Worm (Caenorhabditis elegans) whole organism, L4 larva: ENCODE data around the gene F54F2.9.

Experiments used
- F10B5.3 ChIP-seq: sonication (generic microtip); optimal IDR thresholded peaks from 2 replicates; lab custom pipeline; 2016; ENCODE audit warnings: mild to moderate bottlenecking, missing genetic modification characterization, missing compliant biosample characterization
- F37D6.2 ChIP-seq: sonication (generic microtip); optimal IDR thresholded peaks from 2 replicates; lab custom pipeline; 2016; ENCODE audit warnings: mild to moderate bottlenecking, missing genetic modification characterization, missing compliant biosample characterization
- F44E2.7 ChIP-seq: fragments of 200-800 bp; sonication (Bioruptor generic); IDR thresholded peaks from 2 replicates; pipeline ENCODE4 v2.1.2; 2022; ENCODE audit warnings: missing genetic modification characterization, missing compliant biosample characterization
- R02D3.7 ChIP-seq: fragments of 150-350 bp; sonication (generic microtip); optimal IDR thresholded peaks from 3 replicates; lab custom pipeline; 2014; ENCODE audit warnings: missing biosample characterization, missing genetic modification characterization
- T20F7.1 ChIP-seq: fragments of 200-800 bp; sonication (Bioruptor generic); optimal IDR thresholded peaks from 2 replicates; lab custom pipeline; 2018; ENCODE audit warnings: mild to moderate bottlenecking, missing genetic modification characterization, missing compliant biosample characterization
- T26A8.4 ChIP-seq: fragments of 200-800 bp; sonication (Bioruptor generic); IDR thresholded peaks from 2 replicates; pipeline ENCODE4 v1.3.6; 2022; ENCODE audit warnings: missing genetic modification characterization, missing compliant biosample characterization
- Y48G9A.11 ChIP-seq: fragments of 200-800 bp; sonication (Bioruptor generic); IDR thresholded peaks from 2 replicates; pipeline ENCODE4 v1.3.6; 2022; ENCODE audit warnings: missing genetic modification reagents, missing genetic modification characterization, missing compliant biosample characterization
- Y5F2A.4 ChIP-seq: fragments of 200-800 bp; sonication (Bioruptor generic); optimal IDR thresholded peaks from 2 replicates; lab custom pipeline; 2018; ENCODE audit warnings: mild to moderate bottlenecking, missing genetic modification characterization, missing compliant biosample characterization
- aha-1 ChIP-seq: fragments of 150-350 bp; peaks from one replicate; lab custom pipeline; 2014; ENCODE audit warnings: missing biosample characterization, missing genetic modification characterization
- aly-2 ChIP-seq: sonication (generic microtip); optimal IDR thresholded peaks from 2 replicates; lab custom pipeline; 2018; ENCODE audit warnings: missing biosample characterization, missing genetic modification characterization
- ceh-28 ChIP-seq: fragments of 150-350 bp; optimal IDR thresholded peaks from 2 replicates; lab custom pipeline; 2014; ENCODE audit warnings: missing biosample characterization, missing genetic modification reagents, missing genetic modification characterization
- ceh-32 ChIP-seq: sonication (generic microtip); optimal IDR thresholded peaks from 2 replicates; lab custom pipeline; 2016; ENCODE audit warnings: mild to moderate bottlenecking, missing genetic modification characterization, missing compliant biosample characterization; ENCODE audit not compliant: poor library complexity
- ceh-82 ChIP-seq: sonication (generic microtip); optimal IDR thresholded peaks from 2 replicates; lab custom pipeline; 2017; ENCODE audit warnings: missing biosample characterization, missing genetic modification characterization
- ces-1 ChIP-seq: fragments of 150-350 bp; sonication (generic microtip); optimal IDR thresholded peaks from 4 replicates; lab custom pipeline; 2014; ENCODE audit warnings: missing biosample characterization, missing genetic modification reagents, missing genetic modification characterization
- daf-12 ChIP-seq: fragments of 150-350 bp; optimal IDR thresholded peaks from 2 replicates; lab custom pipeline; 2014; ENCODE audit warnings: missing biosample characterization, missing genetic modification reagents, missing genetic modification characterization
- dmd-8 ChIP-seq: fragments of 200-800 bp; sonication (Bioruptor generic); IDR thresholded peaks from 2 replicates; pipeline ENCODE4 v1.3.6; 2022; ENCODE audit warnings: missing genetic modification characterization, missing compliant biosample characterization
- dve-1 ChIP-seq: sonication (generic microtip); optimal IDR thresholded peaks from 2 replicates; lab custom pipeline; 2017; ENCODE audit warnings: antibody characterized with exemption, mild to moderate bottlenecking, missing genetic modification characterization, missing compliant biosample characterization; ENCODE audit not compliant: insufficient read depth
- egl-27 ChIP-seq: sonication (generic microtip); optimal IDR thresholded peaks from 3 replicates; lab custom pipeline; 2017; ENCODE audit warnings: missing biosample characterization, missing genetic modification reagents, missing genetic modification characterization
- fos-1 ChIP-seq: fragments of 150-350 bp; optimal IDR thresholded peaks from 2 replicates; lab custom pipeline; 2014; ENCODE audit warnings: missing biosample characterization, missing genetic modification characterization
- hif-1 ChIP-seq, 2 experiments: sonication (generic microtip); optimal IDR thresholded peaks; 2 replicates each; lab custom pipeline; 2016 to 2017; ENCODE audit warnings: missing compliant biosample characterization in 2 of 2, missing genetic modification characterization in 2 of 2, missing genetic modification reagents in 2 of 2, missing genotype in 2 of 2, mild to moderate bottlenecking in 1 of 2
- hmg-1.1 ChIP-seq: fragments of 200-800 bp; sonication (Bioruptor generic); IDR thresholded peaks from 2 replicates; pipeline ENCODE4 v1.3.6; 2022; ENCODE audit warnings: missing genetic modification reagents, missing genetic modification characterization, missing compliant biosample characterization
- lim-7 ChIP-seq: fragments of 200-800 bp; sonication (Bioruptor generic); IDR thresholded peaks from 2 replicates; pipeline ENCODE4 v1.3.6; 2022; ENCODE audit warnings: missing genetic modification characterization, missing compliant biosample characterization
- lin-13 ChIP-seq: fragments of 150-350 bp; optimal IDR thresholded peaks from 2 replicates; lab custom pipeline; 2014; ENCODE audit warnings: missing biosample characterization, missing genetic modification reagents, missing genetic modification characterization
- lin-29 ChIP-seq: fragments of 200-800 bp; sonication (Bioruptor generic); IDR thresholded peaks from 2 replicates; pipeline ENCODE4 v1.3.6; 2022; ENCODE audit warnings: missing genetic modification reagents, missing genetic modification characterization, missing compliant biosample characterization
- lin-38 ChIP-seq: fragments of 200-800 bp; sonication (Bioruptor generic); IDR thresholded peaks from 2 replicates; pipeline ENCODE4 v1.3.6; 2022; ENCODE audit warnings: missing genetic modification reagents, missing genetic modification characterization, missing compliant biosample characterization
- lsy-2 ChIP-seq, 2 experiments: fragments of 150-350 bp in 1 of 2; sonication (generic microtip) in 1 of 2; optimal IDR thresholded peaks; 2 replicates each; lab custom pipeline; 2014 to 2017; ENCODE audit warnings: missing biosample characterization in 2 of 2, missing genetic modification characterization in 2 of 2
- mes-2 ChIP-seq: sonication (generic microtip); optimal IDR thresholded peaks from 2 replicates; lab custom pipeline; 2016; ENCODE audit warnings: missing genotype, mild to moderate bottlenecking, missing genetic modification characterization, missing compliant biosample characterization; ENCODE audit not compliant: poor library complexity, severe bottlenecking
- mxl-3 ChIP-seq: fragments of 200-800 bp; sonication (Bioruptor generic); optimal IDR thresholded peaks from 2 replicates; lab custom pipeline; 2018; ENCODE audit warnings: mild to moderate bottlenecking, missing genetic modification characterization, missing compliant biosample characterization
- nhr-11 ChIP-seq: fragments of 150-350 bp; optimal IDR thresholded peaks from 2 replicates; lab custom pipeline; 2014; ENCODE audit warnings: missing biosample characterization, missing genetic modification characterization
- nhr-111 ChIP-seq: fragments of 200-800 bp; sonication (Bioruptor generic); optimal IDR thresholded peaks from 2 replicates; lab custom pipeline; 2018; ENCODE audit warnings: mild to moderate bottlenecking, missing genetic modification characterization, missing compliant biosample characterization
- nhr-237 ChIP-seq: sonication (generic microtip); optimal IDR thresholded peaks from 2 replicates; lab custom pipeline; 2017; ENCODE audit warnings: missing biosample characterization, missing genetic modification characterization
- nhr-28 ChIP-seq: fragments of 150-350 bp; optimal IDR thresholded peaks from 2 replicates; lab custom pipeline; 2014; ENCODE audit warnings: missing biosample characterization, missing genetic modification characterization
- nhr-48 ChIP-seq: sonication (generic microtip); optimal IDR thresholded peaks from 2 replicates; lab custom pipeline; 2016; ENCODE audit warnings: mild to moderate bottlenecking, missing genetic modification characterization, missing compliant biosample characterization
- pqm-1 ChIP-seq: sonication (generic microtip); optimal IDR thresholded peaks from 2 replicates; lab custom pipeline; 2017; ENCODE audit warnings: missing biosample characterization, missing genetic modification characterization
- rbr-2 ChIP-seq: sonication (generic microtip); optimal IDR thresholded peaks from 2 replicates; lab custom pipeline; 2016; ENCODE audit warnings: missing genotype, missing genetic modification characterization, missing compliant biosample characterization
- set-16 ChIP-seq: fragments of 200-800 bp; sonication (Bioruptor generic); IDR thresholded peaks from 2 replicates; pipeline ENCODE4 v1.3.6; 2022; ENCODE audit warnings: missing genetic modification reagents, missing genetic modification characterization, missing compliant biosample characterization
- snpc-4 ChIP-seq: fragments of 150-350 bp; optimal IDR thresholded peaks from 2 replicates; lab custom pipeline; 2014; ENCODE audit warnings: missing biosample characterization, missing genetic modification characterization
- spr-1 ChIP-seq: sonication (generic microtip); optimal IDR thresholded peaks from 2 replicates; lab custom pipeline; 2016; ENCODE audit warnings: mild to moderate bottlenecking, missing genetic modification characterization, missing compliant biosample characterization
- tag-97 ChIP-seq: fragments of 200-800 bp; sonication (Bioruptor generic); IDR thresholded peaks from 2 replicates; pipeline ENCODE4 v1.3.6; 2022; ENCODE audit warnings: missing genetic modification characterization, missing compliant biosample characterization
- unc-62 ChIP-seq, 3 experiments: fragments of 150-350 bp in 1 of 3; sonication (generic microtip); optimal IDR thresholded peaks in 2 of 3; peaks in 1 of 3; 1 replicate in 1 of 3; 2 replicates in 2 of 3; lab custom pipeline; 2014 to 2017; ENCODE audit warnings: missing biosample characterization in 3 of 3, missing genetic modification characterization in 3 of 3, missing genetic modification reagents in 3 of 3, missing genotype in 1 of 3
- vab-7 ChIP-seq: fragments of 200-800 bp; sonication (Bioruptor generic); IDR thresholded peaks from 2 replicates; pipeline ENCODE4 v1.3.6; 2022; ENCODE audit warnings: missing genetic modification reagents, missing genetic modification characterization, missing compliant biosample characterization

Gene F54F2.9

DNA sequence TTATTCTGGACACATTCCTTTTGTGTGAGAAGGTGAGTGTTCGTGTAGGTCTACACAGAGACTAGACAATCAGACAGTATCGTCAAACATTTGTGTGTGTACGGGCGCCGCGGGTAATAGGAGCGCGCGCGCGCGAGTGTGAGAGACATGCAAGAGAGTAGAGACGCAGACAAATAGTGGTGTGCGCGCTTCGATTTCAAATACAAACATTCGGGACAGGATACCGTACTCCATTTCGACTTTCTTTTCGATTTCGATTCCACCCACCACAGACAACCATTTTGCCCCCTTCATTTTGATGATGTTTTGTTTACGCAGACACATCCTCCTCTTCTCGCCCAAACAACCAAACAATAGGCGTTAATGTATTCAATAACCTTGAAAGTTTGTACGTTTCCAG, 32.2 kb downstream of the F54F2.9 start (continued):
- TF ChIP-seq spr-1 (tag; lab: Kevin White, UChicago) (no peak), hif-1 (tag; optimal IDR thresholded peaks at IDR 0.05; lab: Kevin White, UChicago) (peak in 1 of 2 experiments; percentile 55), nhr-28 (peak; percentile 99), lim-7 (GFP tag; lab: Robert Waterston, UW) (no peak), Y5F2A.4 (GFP tag; lab: Kevin White, UChicago) (no peak), tag-97 (no peak), snpc-4 (tag; lab: Kevin White, UChicago) (no peak), pqm-1 (tag; lab: Kevin White, UChicago) (peak; percentile 62), Y48G9A.11 (no peak), nhr-11 (tag; lab: Kevin White, UChicago) (peak; percentile 36), egl-27 (tag; lab: Kevin White, UChicago) (no peak), ceh-32 (no peak), nhr-237 (tag; lab: Kevin White, UChicago) (no peak), daf-12 (no peak), lin-13 (GFP tag; lab: Kevin White, UChicago) (peak; percentile 25), nhr-111 (GFP tag; lab: Kevin White, UChicago) (no peak), rbr-2 (tag; lab: Kevin White, UChicago) (peak; percentile 51), lin-38 (GFP tag; lab: Robert Waterston, UW) (peak; percentile 64), T20F7.1 (GFP tag; lab: Kevin White, UChicago) (peak; percentile 39), R02D3.7 (tag; lab: Kevin White, UChicago) (no peak), F44E2.7 (GFP tag; lab: Robert Waterston, UW) (no peak)

DNA sequence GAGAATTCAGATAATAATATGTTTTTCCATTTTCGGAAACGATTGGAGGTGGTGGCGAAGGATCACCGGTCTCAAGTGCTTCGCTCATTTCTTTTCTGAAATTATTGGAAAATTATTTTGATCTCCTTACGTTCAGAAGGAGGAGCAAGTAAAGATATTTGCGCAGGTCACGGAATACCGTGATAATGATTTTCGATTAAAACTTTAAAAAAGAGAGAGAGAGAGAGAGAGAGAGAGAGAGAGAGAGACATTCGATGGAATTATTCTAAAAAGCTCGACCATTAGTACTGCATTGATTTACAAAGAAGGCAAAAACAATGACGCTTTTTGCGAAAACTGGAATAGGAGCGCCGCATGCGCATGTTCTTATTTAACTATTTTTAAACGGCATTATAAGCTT, 34.8 kb downstream of the F54F2.9 start, which contains the start of gene ztf-1:
ztf-1 (minus strand) TSS at position 101 of the 400 bp plus-strand sequence.
- TF ChIP-seq lin-29 (GFP tag; lab: Robert Waterston, UW) (no peak), R02D3.7 (tag; lab: Kevin White, UChicago) (no peak), fos-1 (tag; lab: Kevin White, UChicago) (no peak), lin-13 (GFP tag; lab: Kevin White, UChicago) (no peak), unc-62 (GFP tag; optimal IDR thresholded peaks at IDR 0.05 in 1 of 2; lab: Kevin White, UChicago) (peak in 1 of 2 experiments; percentile 69), unc-62 (tag; optimal IDR thresholded peaks at IDR 0.05; lab: Kevin White, UChicago) (no peak)

DNA sequence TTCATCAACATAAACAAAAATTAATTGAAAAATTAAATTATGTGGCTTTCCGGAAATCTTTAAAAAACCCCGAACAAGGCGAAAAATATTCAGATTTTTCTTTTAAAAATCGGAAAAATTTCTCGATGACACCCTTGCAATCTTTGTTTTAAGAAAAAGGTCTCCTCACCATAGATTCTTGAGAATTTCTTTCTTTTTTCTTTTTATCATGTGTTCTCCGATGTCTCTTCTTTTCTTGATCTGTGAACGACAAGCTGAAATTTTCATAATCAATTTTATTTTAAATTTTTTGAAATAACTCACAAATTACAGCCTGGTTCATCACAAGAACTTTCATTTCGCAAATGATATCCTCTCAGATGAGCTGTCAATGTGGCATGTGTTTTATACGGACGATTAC, 35.8 kb downstream of the F54F2.9 start, which contains the start of the genes zfp-1 and F54F2.14:
zfp-1 (plus strand) TSS at position 301 of the 400 bp plus-strand sequence.
F54F2.14 (plus strand) TSS at position 312 of the 400 bp plus-strand sequence.
- TF ChIP-seq mes-2 (no peak), ceh-82 (no peak), aly-2 (tag; lab: Kevin White, UChicago) (no peak)

DNA sequence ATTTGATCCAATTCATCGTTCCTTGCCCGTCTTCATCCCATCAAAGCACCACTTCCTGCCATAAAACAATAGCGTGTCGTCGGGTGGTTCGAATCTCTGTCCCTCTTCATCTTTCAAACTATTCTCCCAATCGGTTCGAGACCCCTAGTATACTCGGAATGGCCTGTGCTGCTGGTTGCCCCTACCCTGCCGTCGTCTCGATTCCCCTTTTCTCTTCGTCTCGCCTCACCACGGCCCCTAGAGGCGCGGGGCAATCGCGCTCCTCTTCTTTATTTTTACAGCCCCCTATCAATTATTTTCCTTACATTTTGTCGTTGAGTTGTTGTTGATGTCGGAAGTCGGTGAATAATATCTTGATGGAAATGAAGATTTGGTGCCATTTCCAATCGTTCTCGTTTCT, 38.3 kb downstream of the F54F2.9 start:
- peak; percentile 36; the same call in 1 of the 2 replicates for TF ChIP-seq set-16
- TF ChIP-seq lsy-2 (tag; optimal IDR thresholded peaks at IDR 0.05; lab: Kevin White, UChicago), result peak in 1 of 2 experiments; percentile 8
- peak; percentile 84 for TF ChIP-seq aha-1 (tag; lab: Kevin White, UChicago)
- no peak for TF ChIP-seq vab-7 (GFP tag; lab: Robert Waterston, UW)

DNA sequence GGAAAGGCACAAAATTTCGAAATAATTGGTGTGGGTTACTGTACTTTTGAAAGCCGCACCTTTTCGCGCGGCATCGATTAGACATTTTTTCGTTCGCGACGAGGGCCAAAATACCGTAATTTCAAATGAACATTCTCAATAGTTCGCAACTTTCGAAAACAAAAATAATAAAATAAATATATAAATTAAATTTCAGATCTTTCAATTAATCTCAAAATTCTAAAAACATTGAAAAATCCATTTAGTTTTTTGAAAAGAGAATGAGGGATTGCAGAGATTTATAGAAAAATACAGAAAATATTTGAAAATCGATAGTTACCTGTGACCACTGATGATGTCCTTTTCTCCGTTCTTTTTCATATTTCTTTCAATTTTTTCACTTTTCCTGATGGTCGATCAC, 41.0 kb downstream of the F54F2.9 start, which contains the start of gene K02D10.8:
K02D10.8 (plus strand) TSS at position 301 of the 400 bp plus-strand sequence.
- TF ChIP-seq F10B5.3 (tag; lab: Kevin White, UChicago), result no peak
- TF ChIP-seq hmg-1.1 (GFP tag; lab: Robert Waterston, UW), result no peak
- TF ChIP-seq ceh-28 (tag; lab: Kevin White, UChicago), result no peak
- TF ChIP-seq nhr-48 (tag; lab: Kevin White, UChicago), result no peak
- no peak for TF ChIP-seq dve-1 (tag; lab: Kevin White, UChicago)
- no peak for TF ChIP-seq ces-1
- no peak for TF ChIP-seq dmd-8 (GFP tag; lab: Robert Waterston, UW)
- no peak for TF ChIP-seq T26A8.4 (GFP tag; lab: Robert Waterston, UW)
- no peak for TF ChIP-seq ceh-82
- TF ChIP-seq mxl-3 (GFP tag; lab: Kevin White, UChicago), result no peak
- no peak for TF ChIP-seq F37D6.2 (tag; lab: Kevin White, UChicago)
- no peak for TF ChIP-seq lin-38 (GFP tag; lab: Robert Waterston, UW)
